Worm (Caenorhabditis elegans) whole organism, L2 larva: ENCODE measurements around the gene ZK632.12.

ENCODE experiments used
- R02D3.7 ChIP-seq: fragments of 150-350 bp; optimal IDR thresholded peaks from 2 replicates; lab custom pipeline; 2014; ENCODE audit warnings: missing biosample characterization, missing genetic modification characterization
- ZK546.5 ChIP-seq: sonication (generic microtip); optimal IDR thresholded peaks from 2 replicates; lab custom pipeline; 2017; ENCODE audit warnings: missing biosample characterization, missing genetic modification characterization
- egl-27 ChIP-seq: sonication (generic microtip); optimal IDR thresholded peaks from 3 replicates; lab custom pipeline; 2017; ENCODE audit warnings: missing biosample characterization, missing genetic modification reagents, missing genetic modification characterization
- elt-1 ChIP-seq: fragments of 150-350 bp; optimal IDR thresholded peaks from 2 replicates; lab custom pipeline; 2014; ENCODE audit warnings: missing biosample characterization, missing genetic modification characterization
- lin-11 ChIP-seq: fragments of 150-350 bp; sonication (generic microtip); optimal IDR thresholded peaks from 2 replicates; lab custom pipeline; 2014; ENCODE audit warnings: missing biosample characterization, missing genetic modification characterization, inconsistent platforms, mixed read lengths
- nhr-11 ChIP-seq: fragments of 150-350 bp; optimal IDR thresholded peaks from 2 replicates; lab custom pipeline; 2014; ENCODE audit warnings: missing biosample characterization, missing genetic modification characterization
- nhr-77 ChIP-seq: fragments of 150-350 bp; optimal IDR thresholded peaks from 2 replicates; lab custom pipeline; 2014; ENCODE audit warnings: missing biosample characterization, missing genetic modification characterization
- sma-9 ChIP-seq, 2 experiments: fragments of 150-350 bp in 1 of 2; sonication (generic microtip) in 1 of 2; optimal IDR thresholded peaks; 2 replicates each; lab custom pipeline; 2014 to 2016; ENCODE audit warnings: missing genetic modification characterization in 2 of 2, mild to moderate bottlenecking in 1 of 2, missing biosample characterization in 1 of 2, missing compliant biosample characterization in 1 of 2, missing genetic modification reagents in 1 of 2, moderate library complexity in 1 of 2
- snpc-4 ChIP-seq: fragments of 150-350 bp; optimal IDR thresholded peaks from 2 replicates; lab custom pipeline; 2014; ENCODE audit warnings: missing biosample characterization, missing genetic modification characterization
- unc-62 ChIP-seq: fragments of 150-350 bp; optimal IDR thresholded peaks from 2 replicates; lab custom pipeline; 2014; ENCODE audit warnings: missing biosample characterization, missing genetic modification reagents, missing genetic modification characterization
- zag-1 ChIP-seq: fragments of 150-350 bp; optimal IDR thresholded peaks from 2 replicates; lab custom pipeline; 2014; ENCODE audit warnings: missing biosample characterization, missing genetic modification characterization
- ztf-1 ChIP-seq: fragments of 200-800 bp; sonication (Bioruptor generic); conservative IDR thresholded peaks from 2 replicates; pipeline ENCODE4 v1.3.6; 2022; ENCODE audit warnings: missing genetic modification characterization, missing compliant biosample characterization

DNA sequence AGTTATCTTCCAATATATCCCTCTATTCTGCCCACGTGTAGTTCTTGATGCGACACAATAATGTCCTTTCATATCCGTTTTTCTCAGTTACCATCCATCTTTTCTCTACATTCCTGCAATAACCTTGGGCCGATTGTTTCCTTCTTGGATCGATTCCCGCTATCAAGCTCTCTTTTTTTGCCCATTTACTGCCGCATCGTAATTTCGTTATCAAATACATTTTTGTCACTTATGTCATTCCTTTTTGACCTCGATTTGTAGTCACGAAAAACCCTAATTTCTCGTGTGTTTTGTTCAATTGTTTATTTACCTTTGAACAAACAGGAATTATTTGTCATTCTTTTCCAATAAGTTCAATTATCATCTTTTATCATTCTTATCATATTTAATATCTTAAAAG, 19.3 kb downstream of the ZK632.12 start:
- TF ChIP-seq nhr-11 (tag; lab: Kevin White, UChicago) (no peak), sma-9 (GFP tag; optimal IDR thresholded peaks at IDR 0.05; lab: Kevin White, UChicago) (no peak), sma-9 (tag; optimal IDR thresholded peaks at IDR 0.05; lab: Kevin White, UChicago) (no peak), unc-62 (GFP tag; lab: Kevin White, UChicago) (no peak), zag-1 (tag; lab: Kevin White, UChicago) (no peak), egl-27 (no peak), ztf-1 (GFP tag; lab: Robert Waterston, UW) (no peak), R02D3.7 (tag; lab: Kevin White, UChicago) (no peak), ZK546.5 (tag; lab: Kevin White, UChicago) (no peak), lin-11 (tag; lab: Kevin White, UChicago) (no peak), nhr-77 (tag; lab: Kevin White, UChicago) (no peak), snpc-4 (tag; lab: Kevin White, UChicago) (no peak), elt-1 (tag; lab: Kevin White, UChicago) (no peak)
